Worm (Caenorhabditis elegans): ENCODE data around the gene gem-4.

gem-4 gene

DNA sequence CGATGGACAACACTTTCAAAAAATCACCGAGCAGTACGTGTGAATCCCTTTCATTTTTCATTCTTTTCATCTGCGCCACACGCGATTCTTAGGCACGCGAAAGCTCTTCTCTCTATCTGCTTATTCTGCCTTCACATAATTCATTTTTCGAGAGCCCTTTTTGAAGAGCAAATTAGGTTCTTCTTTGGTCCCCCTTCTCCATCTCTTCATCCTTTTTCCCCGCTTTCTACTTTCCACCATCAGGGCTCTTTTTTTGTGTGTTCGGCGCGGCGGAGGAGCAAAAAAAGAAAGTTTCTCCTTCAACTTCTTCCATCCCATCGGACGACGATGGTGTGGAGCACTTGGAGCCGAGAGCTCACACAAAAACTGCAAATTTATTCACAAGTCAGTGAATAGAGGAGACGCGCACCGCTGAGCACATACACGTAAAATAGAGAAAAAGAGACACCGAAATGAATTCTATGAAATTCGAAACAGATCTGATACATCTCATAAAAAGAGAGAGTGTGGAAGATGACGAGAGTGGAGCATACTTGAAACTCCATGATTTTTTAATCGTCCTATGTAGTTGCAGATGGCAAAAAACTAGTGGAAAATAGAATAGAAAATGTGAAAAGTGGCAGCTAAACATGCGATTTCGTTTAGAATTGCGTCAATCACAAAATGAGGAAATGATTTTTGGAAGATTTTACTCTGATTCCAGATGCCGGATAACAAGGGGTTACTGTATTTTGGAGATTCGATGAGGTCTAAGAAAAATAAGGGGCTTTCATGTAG is 39.8 kb downstream of the gem-4 start:
- TF ChIP-seq lim-7 (GFP tag; IDR thresholded peaks at IDR 0.05) (0 out of 2 replicates have a peak, but pooled peaks have one; percentile 4), nhr-6 (tag; optimal IDR thresholded peaks at IDR 0.05) (no peak), ctbp-1 (GFP tag; IDR thresholded peaks at IDR 0.05) (peak; percentile 59; the same call in 1 of the 2 replicates), aha-1 (tag) (peak; percentile 30), fkh-10 (GFP tag; optimal IDR thresholded peaks at IDR 0.05) (peak; percentile 50), snpc-1.2 (GFP tag; IDR thresholded peaks at IDR 0.05) (no peak), duxl-1 (tag; optimal IDR thresholded peaks at IDR 0.05; ENCODE audit: poor library complexity) (no peak), lin-13 (GFP tag; optimal IDR thresholded peaks at IDR 0.05) (no peak), unc-62 (GFP tag; optimal IDR thresholded peaks at IDR 0.05 in 1 of 2) (peak in 1 of 2 experiments; percentile 74), unc-62 (tag; optimal IDR thresholded peaks at IDR 0.05) (no peak), set-16 (GFP tag; IDR thresholded peaks at IDR 0.05) (peak; percentile 17; the same call in 1 of the 2 replicates), ceh-62 (tag; optimal IDR thresholded peaks at IDR 0.05) (no peak), lsy-2 (tag; optimal IDR thresholded peaks at IDR 0.05) (peak in 1 of 2 experiments; percentile 4), mxl-3 (GFP tag; optimal IDR thresholded peaks at IDR 0.05) (no peak), nhr-102 (tag; optimal IDR thresholded peaks at IDR 0.05) (no peak), zip-11 (GFP tag; IDR thresholded peaks at IDR 0.05) (no peak), ces-1 (GFP tag; optimal IDR thresholded peaks at IDR 0.05) (peak; percentile 9), tag-97 (GFP tag; IDR thresholded peaks at IDR 0.05) (no peak), mxl-2 (GFP tag; conservative IDR thresholded peaks at IDR 0.05) (no peak)

DNA sequence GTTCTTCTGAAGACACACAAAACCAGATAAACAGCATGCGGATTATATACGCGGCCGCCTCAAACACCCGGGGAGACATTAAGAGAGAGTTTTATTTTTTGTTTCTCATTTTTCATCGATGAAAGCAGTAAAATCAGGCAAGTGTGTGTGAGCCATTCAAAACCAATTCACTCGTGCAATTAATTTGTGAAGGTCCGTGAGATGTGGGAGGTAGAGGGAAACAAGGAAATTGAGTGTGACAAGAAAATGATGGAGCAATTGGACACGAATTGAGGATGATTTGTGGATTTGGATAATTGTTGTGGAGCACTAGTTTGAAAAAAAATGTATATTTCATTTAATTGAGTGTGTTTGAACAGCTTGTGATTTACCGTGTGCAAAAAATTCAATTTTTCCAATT is 42.4 kb downstream of the gem-4 start:
- TF ChIP-seq lin-29 (GFP tag; IDR thresholded peaks at IDR 0.05) (no peak), mdl-1 (tag; optimal IDR thresholded peaks at IDR 0.05) (no peak), lsy-2 (tag; optimal IDR thresholded peaks at IDR 0.05) (no peak), ZK546.5 (tag; optimal IDR thresholded peaks at IDR 0.05) (no peak), pqm-1 (tag; optimal IDR thresholded peaks at IDR 0.05) (no peak), T20F7.1 (GFP tag; optimal IDR thresholded peaks at IDR 0.05) (no peak), Y105C5A.15 (GFP tag; IDR thresholded peaks at IDR 0.05) (no peak), F49E8.2 (tag; optimal IDR thresholded peaks at IDR 0.05; ENCODE audit: borderline replicate concordance) (no peak), unc-130 (GFP tag; optimal IDR thresholded peaks at IDR 0.05) (no peak), lir-3 (tag; optimal IDR thresholded peaks at IDR 0.05) (no peak), fkh-10 (GFP tag; optimal IDR thresholded peaks at IDR 0.05) (no peak), zfp-2 (tag; optimal IDR thresholded peaks at IDR 0.05) (no peak), D1046.2 (GFP tag; IDR thresholded peaks at IDR 0.05) (no peak)

DNA sequence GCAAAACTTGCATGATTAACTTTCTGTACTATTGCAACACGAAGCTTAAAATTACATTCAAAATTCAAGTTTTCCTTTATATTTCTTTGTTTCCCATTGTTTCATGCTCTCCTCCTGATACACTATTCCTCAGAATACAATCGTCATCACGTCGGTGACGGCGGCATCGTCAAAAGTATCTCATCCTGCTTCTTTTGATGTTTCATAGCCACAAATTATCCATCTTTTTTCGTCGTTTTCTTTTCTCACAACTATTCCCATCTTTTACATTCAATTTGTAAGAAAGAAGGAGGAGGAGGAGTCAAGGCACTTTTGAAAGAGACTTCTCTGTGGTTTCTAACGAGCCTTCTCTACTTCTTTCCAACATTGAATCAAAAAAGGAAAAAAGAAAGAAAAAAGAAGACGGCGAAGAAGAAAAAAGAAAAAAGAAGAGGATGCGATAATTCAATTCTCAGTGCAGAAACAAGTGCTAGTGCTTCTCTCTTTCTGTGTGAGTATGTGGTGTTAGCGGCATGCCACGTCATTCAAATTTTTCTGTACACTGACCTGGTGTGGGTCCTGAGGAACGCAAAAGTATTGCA is 43.0 kb downstream of the gem-4 start:
- TF ChIP-seq madf-5 (GFP tag; IDR thresholded peaks at IDR 0.05), result no peak
- TF ChIP-seq ces-1 (GFP tag; optimal IDR thresholded peaks at IDR 0.05), result peak; percentile 82
- TF ChIP-seq ZK337.2 (GFP tag; IDR thresholded peaks at IDR 0.05), result no peak
- TF ChIP-seq pqm-1 (tag; optimal IDR thresholded peaks at IDR 0.05), result no peak
- peak; percentile 89 for TF ChIP-seq aha-1 (tag)
- no peak for TF ChIP-seq zfp-2 (tag; optimal IDR thresholded peaks at IDR 0.05)
- TF ChIP-seq unc-62 (GFP tag; optimal IDR thresholded peaks at IDR 0.05 in 1 of 2), result peak in 1 of 2 experiments; percentile 53
- TF ChIP-seq unc-62 (tag; optimal IDR thresholded peaks at IDR 0.05), result no peak
- TF ChIP-seq daf-16 (GFP tag; optimal IDR thresholded peaks at IDR 0.05), result no peak
- no peak for TF ChIP-seq daf-16 (tag; optimal IDR thresholded peaks at IDR 0.05)
- peak; percentile 83 for TF ChIP-seq fkh-10 (GFP tag; optimal IDR thresholded peaks at IDR 0.05)
- no peak for TF ChIP-seq lin-29 (GFP tag; IDR thresholded peaks at IDR 0.05)
- TF ChIP-seq nhr-28 (tag; optimal IDR thresholded peaks at IDR 0.05), result no peak
- peak; percentile 19 for TF ChIP-seq mep-1 (tag; optimal IDR thresholded peaks at IDR 0.05)
- TF ChIP-seq lsy-2 (tag; optimal IDR thresholded peaks at IDR 0.05), result peak in 1 of 2 experiments; percentile 23
- no peak for TF ChIP-seq F26F4.8 (GFP tag; conservative IDR thresholded peaks at IDR 0.05)
- no peak for TF ChIP-seq snpc-1.2 (GFP tag; IDR thresholded peaks at IDR 0.05)
- no peak for TF ChIP-seq egl-43 (GFP tag; IDR thresholded peaks at IDR 0.05)
- no peak for TF ChIP-seq mdl-1 (tag; optimal IDR thresholded peaks at IDR 0.05)
- TF ChIP-seq skn-1 (tag; optimal IDR thresholded peaks at IDR 0.05), result no peak
- no peak for TF ChIP-seq T26A8.4 (GFP tag; IDR thresholded peaks at IDR 0.05)
- no peak for TF ChIP-seq mdt-29 (GFP tag; IDR thresholded peaks at IDR 0.05)
